Worm (Caenorhabditis elegans): ENCODE results near the gene C34B4.3.

C34B4.3 gene

ce11 chrV:13071052-13071451, at the start of gene C34B4.3:
Gene C34B4.3, minus strand, starts transcription at chrV:13071152.
- TF ChIP-seq him-1 (tag; optimal IDR thresholded peaks at IDR 0.05) (no peak), W03F9.2 (tag; optimal IDR thresholded peaks at IDR 0.05) (no peak), dao-5 (tag; optimal IDR thresholded peaks at IDR 0.05) (no peak)

ce11 chrV:13120097-13120496, 49.1 kb upstream of the C34B4.3 start, which contains the start of gene max-1:
Gene max-1, minus strand, starts transcription at chrV:13120220.
- TF ChIP-seq dao-5 (tag; optimal IDR thresholded peaks at IDR 0.05) (no peak), him-1 (tag; optimal IDR thresholded peaks at IDR 0.05) (no peak)

- TF ChIP-seq dao-5 (tag; optimal IDR thresholded peaks at IDR 0.05): no peak
- TF ChIP-seq him-1 (tag; optimal IDR thresholded peaks at IDR 0.05): no peak
- no peak for TF ChIP-seq W03F9.2 (tag; optimal IDR thresholded peaks at IDR 0.05)
These were observed 45.2 kb upstream of the C34B4.3 start, which contains the start of gene acly-2 for ce11 chrV:13116114-13116603. Gene acly-2, plus strand, starts transcription at chrV:13116488.

ce11 chrV:13114552-13115237, 43.7 kb upstream of the C34B4.3 start:
- TF ChIP-seq W03F9.2 (tag; optimal IDR thresholded peaks at IDR 0.05) (no peak), him-1 (tag; optimal IDR thresholded peaks at IDR 0.05) (no peak), dao-5 (tag; optimal IDR thresholded peaks at IDR 0.05) (no peak)

ce11 chrV:13112937-13113497, 42.1 kb upstream of the C34B4.3 start:
- no peak for TF ChIP-seq dao-5 (tag; optimal IDR thresholded peaks at IDR 0.05)

- TF ChIP-seq him-1 (tag; optimal IDR thresholded peaks at IDR 0.05): no peak
- no peak for TF ChIP-seq dao-5 (tag; optimal IDR thresholded peaks at IDR 0.05)
- no peak for TF ChIP-seq W03F9.2 (tag; optimal IDR thresholded peaks at IDR 0.05)
These were observed 40.7 kb upstream of the C34B4.3 start for ce11 chrV:13111599-13112191.

ce11 chrV:13105840-13106429, 35.0 kb upstream of the C34B4.3 start:
- TF ChIP-seq him-1 (tag; optimal IDR thresholded peaks at IDR 0.05) (no peak), dao-5 (tag; optimal IDR thresholded peaks at IDR 0.05) (no peak), W03F9.2 (tag; optimal IDR thresholded peaks at IDR 0.05) (no peak)

ce11 chrV:13095654-13096053, 24.7 kb upstream of the C34B4.3 start, which contains the start of gene C34B4.5:
Gene C34B4.5, plus strand, starts transcription at chrV:13095954.
- TF ChIP-seq W03F9.2 (tag; optimal IDR thresholded peaks at IDR 0.05): no peak
- no peak for TF ChIP-seq him-1 (tag; optimal IDR thresholded peaks at IDR 0.05)
- TF ChIP-seq dao-5 (tag; optimal IDR thresholded peaks at IDR 0.05): no peak

- TF ChIP-seq W03F9.2 (tag; optimal IDR thresholded peaks at IDR 0.05): no peak
- TF ChIP-seq him-1 (tag; optimal IDR thresholded peaks at IDR 0.05): no peak
- no peak for TF ChIP-seq dao-5 (tag; optimal IDR thresholded peaks at IDR 0.05)
These were observed 21.4 kb upstream of the C34B4.3 start, which contains the start of gene lurp-4 for ce11 chrV:13092349-13092748. Gene lurp-4, plus strand, starts transcription at chrV:13092649.

- TF ChIP-seq dao-5 (tag; optimal IDR thresholded peaks at IDR 0.05): no peak
- no peak for TF ChIP-seq W03F9.2 (tag; optimal IDR thresholded peaks at IDR 0.05)
- TF ChIP-seq him-1 (tag; optimal IDR thresholded peaks at IDR 0.05): no peak
These were observed 19.3 kb upstream of the C34B4.3 start, which contains the start of gene C34B4.4 for ce11 chrV:13090130-13090770. Gene C34B4.4, plus strand, starts transcription at chrV:13090405.

- no peak for TF ChIP-seq W03F9.2 (tag; optimal IDR thresholded peaks at IDR 0.05)
- TF ChIP-seq dao-5 (tag; optimal IDR thresholded peaks at IDR 0.05): no peak
- TF ChIP-seq him-1 (tag; optimal IDR thresholded peaks at IDR 0.05): no peak
These were observed 17.5 kb upstream of the C34B4.3 start for ce11 chrV:13088485-13088884.

ce11 chrV:13085917-13086552, 15.1 kb upstream of the C34B4.3 start:
- TF ChIP-seq him-1 (tag; optimal IDR thresholded peaks at IDR 0.05) (peak; percentile 67), W03F9.2 (tag; optimal IDR thresholded peaks at IDR 0.05) (peak; percentile 32), dao-5 (tag; optimal IDR thresholded peaks at IDR 0.05) (peak; percentile 3)

- TF ChIP-seq W03F9.2 (tag; optimal IDR thresholded peaks at IDR 0.05) (no peak), dao-5 (tag; optimal IDR thresholded peaks at IDR 0.05) (no peak), him-1 (tag; optimal IDR thresholded peaks at IDR 0.05) (no peak)
These were observed 14.3 kb upstream of the C34B4.3 start for ce11 chrV:13085227-13085640.

All from whole organism, L4/young adult.